Worm (Caenorhabditis elegans) whole organism, L4/young adult: ENCODE results near the gene clec-169.

Experiments
- W03F9.2 ChIP-seq: fragments of 150-350 bp; optimal IDR thresholded peaks from 2 replicates; lab custom pipeline; 2014; ENCODE audit warnings: missing biosample characterization, missing genetic modification characterization
- dao-5 ChIP-seq: sonication (generic microtip); optimal IDR thresholded peaks from 2 replicates; lab custom pipeline; 2016; ENCODE audit warnings: missing genotype, missing genetic modification characterization, moderate library complexity, missing compliant biosample characterization
- him-1 ChIP-seq: sonication (generic microtip); optimal IDR thresholded peaks from 2 replicates; lab custom pipeline; 2016; ENCODE audit warnings: missing genotype, missing genetic modification reagents, missing genetic modification characterization, missing compliant biosample characterization

The clec-169 gene

ce11 chrIV:1235785-1236184 lies 25.3 kb upstream of the clec-169 start:
- TF ChIP-seq W03F9.2 (tag; lab: Kevin White, UChicago) (no peak), him-1 (tag; lab: Kevin White, UChicago) (no peak), dao-5 (no peak)

DNA sequence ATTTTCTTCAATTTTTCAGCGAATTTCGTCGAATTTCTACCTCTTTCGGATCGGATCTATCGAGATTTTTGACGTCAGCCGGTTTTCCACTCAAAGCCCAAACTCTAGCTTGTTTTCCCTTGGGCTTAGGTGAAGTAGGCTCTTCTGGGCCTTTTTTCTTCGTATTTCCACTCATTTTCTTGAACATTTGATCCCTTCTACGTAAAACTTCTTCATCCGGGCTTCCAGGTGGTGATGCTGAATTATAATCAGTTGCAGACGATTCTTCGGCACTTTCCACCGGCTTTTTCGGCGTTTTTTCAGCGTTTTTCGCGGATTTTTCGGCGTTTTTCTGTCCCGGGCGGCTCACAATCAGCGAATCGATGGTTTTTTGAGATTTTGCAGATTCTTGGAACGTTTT lies 23.0 kb upstream of the clec-169 start:
- TF ChIP-seq him-1 (tag; lab: Kevin White, UChicago) (no peak), W03F9.2 (tag; lab: Kevin White, UChicago) (no peak), dao-5 (no peak)

- no peak for TF ChIP-seq dao-5
- no peak for TF ChIP-seq him-1 (tag; lab: Kevin White, UChicago)
- TF ChIP-seq W03F9.2 (tag; lab: Kevin White, UChicago), result no peak
Observed at ce11 chrIV:1239686-1240085, 21.4 kb upstream of the clec-169 start, which contains the start of gene F38A1.8. Gene F38A1.8 (minus strand): TSS chrIV:1239852.

- TF ChIP-seq W03F9.2 (tag; lab: Kevin White, UChicago), result no peak
- TF ChIP-seq him-1 (tag; lab: Kevin White, UChicago), result no peak
- TF ChIP-seq dao-5, result no peak
Observed at ce11 chrIV:1243295-1243694, 17.8 kb upstream of the clec-169 start, which contains the start of gene F38A1.15. Gene F38A1.15 (minus strand): TSS chrIV:1243395.

DNA sequence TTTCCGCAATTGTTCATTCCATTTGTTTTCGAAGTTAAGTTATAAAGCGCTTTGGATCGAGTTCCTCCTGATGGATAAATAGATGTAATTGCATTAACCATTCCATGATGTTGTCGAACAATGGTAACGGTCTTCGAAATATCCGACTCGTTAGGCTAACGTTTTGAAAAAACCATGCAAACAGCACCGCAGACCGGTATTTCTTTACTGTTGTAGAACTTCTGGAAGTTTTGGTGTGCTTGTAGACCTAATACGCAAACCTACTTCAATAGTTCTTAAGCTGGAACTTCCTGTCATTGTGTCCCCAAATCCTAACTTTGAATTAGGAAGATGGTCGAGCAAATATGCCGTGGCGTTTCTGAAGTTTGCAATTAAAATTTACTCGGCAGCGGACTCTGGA lies 15.9 kb upstream of the clec-169 start, which contains the start of gene F38A1.9:
Gene F38A1.9 (minus strand): TSS at position 101 of the 400 bp plus-strand sequence.
- TF ChIP-seq dao-5, result no peak
- no peak for TF ChIP-seq him-1 (tag; lab: Kevin White, UChicago)
- no peak for TF ChIP-seq W03F9.2 (tag; lab: Kevin White, UChicago)

DNA sequence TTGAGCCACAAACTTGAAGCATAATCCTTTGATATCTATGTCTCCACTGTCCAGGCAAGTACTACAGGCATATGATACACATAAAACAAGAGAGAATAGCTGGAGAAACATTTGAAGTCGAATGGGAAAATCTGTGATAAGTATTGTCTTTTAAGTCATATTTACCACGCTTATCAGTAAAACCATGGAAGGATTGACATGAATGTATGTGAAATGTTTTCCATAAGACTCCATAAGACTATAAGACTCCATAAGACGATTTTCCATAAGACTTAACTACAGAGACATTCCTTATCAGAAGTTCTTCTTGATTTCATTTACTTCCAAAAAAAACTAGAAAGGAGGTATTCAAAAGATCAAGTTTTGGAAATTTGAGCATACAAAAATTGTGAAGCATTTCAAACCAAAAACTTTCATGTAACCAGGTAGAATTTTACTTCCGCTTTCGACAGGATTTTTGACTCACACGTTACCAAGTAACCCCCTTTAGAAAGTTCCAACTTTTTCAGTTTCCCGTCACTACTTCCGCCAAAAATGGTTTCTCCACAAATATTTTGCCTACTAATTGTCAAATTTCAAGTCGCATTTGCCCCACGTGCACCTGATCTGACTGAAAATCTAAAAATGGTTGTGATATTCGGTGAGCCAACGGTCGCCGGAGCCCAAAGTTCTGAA lies 14.2 kb upstream of the clec-169 start, which contains the start of the genes clec-165 and F38A1.11:
Gene clec-165 (minus strand): TSS at position 125 of the 675 bp plus-strand sequence.
Gene F38A1.11 (plus strand): TSS at position 625 of the 675 bp plus-strand sequence.
- TF ChIP-seq W03F9.2 (tag; lab: Kevin White, UChicago) (no peak), dao-5 (no peak), him-1 (tag; lab: Kevin White, UChicago) (no peak)

DNA sequence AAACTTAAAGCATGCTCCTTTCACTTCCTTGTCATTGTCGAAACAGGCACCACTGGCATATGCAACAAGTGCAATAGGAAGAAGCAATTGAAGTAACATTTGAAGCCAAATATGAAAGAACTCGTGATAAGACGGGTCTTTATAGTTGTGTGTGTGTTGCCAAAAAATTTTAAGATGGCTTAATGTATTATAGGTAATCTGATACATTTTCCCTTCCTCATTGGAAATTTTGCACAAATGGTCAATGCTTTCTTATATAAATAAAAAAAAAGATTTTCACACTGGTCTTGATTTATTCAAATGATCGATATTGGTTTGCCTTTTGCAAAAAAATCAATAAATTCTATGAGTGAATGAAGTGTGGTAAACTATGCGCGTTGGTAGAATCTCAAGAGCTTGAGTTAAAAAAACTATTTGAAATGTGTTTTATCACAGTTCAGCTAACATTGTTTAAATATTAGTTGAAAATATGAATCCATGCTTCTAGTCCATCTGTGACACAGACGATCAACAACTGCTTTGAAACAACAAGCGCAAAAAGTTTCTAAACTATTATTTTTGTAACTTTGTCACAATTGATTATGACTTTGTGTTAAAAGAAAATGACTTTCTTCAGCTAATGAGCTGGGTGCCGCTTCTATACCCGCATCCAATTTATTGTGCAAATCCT lies 9.7 kb upstream of the clec-169 start, which contains the start of the genes clec-166 and F38A1.6:
Gene clec-166 (minus strand): TSS at position 101 of the 670 bp plus-strand sequence.
Gene F38A1.6 (plus strand): TSS at position 620 of the 670 bp plus-strand sequence.
- TF ChIP-seq dao-5 (no peak), him-1 (tag; lab: Kevin White, UChicago) (no peak), W03F9.2 (tag; lab: Kevin White, UChicago) (no peak)

- TF ChIP-seq W03F9.2 (tag; lab: Kevin White, UChicago) (no peak), him-1 (tag; lab: Kevin White, UChicago) (no peak), dao-5 (no peak)
Observed at ce11 chrIV:1255632-1256031, 5.5 kb upstream of the clec-169 start, which contains the start of gene clec-167. Gene clec-167 (minus strand): TSS chrIV:1255732.

- TF ChIP-seq dao-5 (no peak), W03F9.2 (tag; lab: Kevin White, UChicago) (no peak), him-1 (tag; lab: Kevin White, UChicago) (no peak)
Observed at ce11 chrIV:1256723-1257122, 4.4 kb upstream of the clec-169 start, which contains the start of gene clec-168. Gene clec-168 (plus strand): TSS chrIV:1256969.

- TF ChIP-seq dao-5, result no peak
- TF ChIP-seq him-1 (tag; lab: Kevin White, UChicago), result no peak
- no peak for TF ChIP-seq W03F9.2 (tag; lab: Kevin White, UChicago)
Observed at ce11 chrIV:1260474-1260873, 650 bp upstream of the clec-169 start.

DNA sequence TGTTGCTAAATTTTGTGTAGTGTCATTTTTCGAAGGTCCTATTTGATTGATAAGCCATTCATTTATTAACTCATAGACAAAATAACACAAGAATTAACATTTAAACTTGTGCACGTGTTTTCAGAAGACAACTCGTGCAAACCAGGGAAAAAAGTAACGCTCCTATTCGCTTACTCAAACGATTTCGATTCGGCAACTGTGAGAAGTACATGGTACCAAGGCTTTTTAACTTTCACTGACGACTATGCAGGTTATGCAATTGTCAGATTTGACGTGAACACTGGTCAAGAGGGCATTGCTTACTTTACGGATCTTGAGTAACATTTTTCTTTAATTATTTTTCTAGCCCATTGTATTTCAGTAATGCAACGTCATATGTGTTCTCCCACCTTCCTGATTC lies 806 bp downstream of the clec-169 start:
- no peak for TF ChIP-seq W03F9.2 (tag; lab: Kevin White, UChicago)
- TF ChIP-seq him-1 (tag; lab: Kevin White, UChicago), result no peak

- no peak for TF ChIP-seq him-1 (tag; lab: Kevin White, UChicago)
Observed at ce11 chrIV:1264928-1265327, 3.8 kb downstream of the clec-169 start, which contains the start of gene F38A1.13. Gene F38A1.13 (plus strand): TSS chrIV:1265228.

- no peak for TF ChIP-seq dao-5
- TF ChIP-seq him-1 (tag; lab: Kevin White, UChicago), result no peak
- no peak for TF ChIP-seq W03F9.2 (tag; lab: Kevin White, UChicago)
Observed at ce11 chrIV:1266138-1266537, 5.0 kb downstream of the clec-169 start.

DNA sequence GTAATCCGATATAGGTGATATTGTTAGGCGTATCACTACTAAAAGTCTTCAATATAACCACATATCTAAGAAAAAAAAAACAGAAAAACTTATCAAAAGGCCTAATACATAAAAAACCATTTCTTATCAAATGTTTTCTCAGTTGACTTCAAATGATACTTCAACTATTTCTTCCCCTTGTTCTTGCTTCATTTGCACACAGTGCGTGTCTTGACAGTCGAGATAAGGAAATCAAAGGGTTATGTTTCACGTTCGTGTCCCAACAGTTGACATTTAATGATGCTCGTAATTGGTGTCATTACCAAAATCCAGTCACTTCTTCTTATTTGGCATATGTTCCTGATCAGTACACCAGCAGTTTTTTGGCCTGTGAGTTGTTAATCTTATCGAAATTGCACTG lies 5.6 kb downstream of the clec-169 start, which contains the start of gene clec-170:
Gene clec-170 (plus strand): TSS at position 143 of the 400 bp plus-strand sequence.
- TF ChIP-seq W03F9.2 (tag; lab: Kevin White, UChicago) (no peak), dao-5 (no peak), him-1 (tag; lab: Kevin White, UChicago) (no peak)
